Fruit fly (Drosophila melanogaster): Measurements from ENCODE around the gene c12.2.

c12.2 gene

DNA sequence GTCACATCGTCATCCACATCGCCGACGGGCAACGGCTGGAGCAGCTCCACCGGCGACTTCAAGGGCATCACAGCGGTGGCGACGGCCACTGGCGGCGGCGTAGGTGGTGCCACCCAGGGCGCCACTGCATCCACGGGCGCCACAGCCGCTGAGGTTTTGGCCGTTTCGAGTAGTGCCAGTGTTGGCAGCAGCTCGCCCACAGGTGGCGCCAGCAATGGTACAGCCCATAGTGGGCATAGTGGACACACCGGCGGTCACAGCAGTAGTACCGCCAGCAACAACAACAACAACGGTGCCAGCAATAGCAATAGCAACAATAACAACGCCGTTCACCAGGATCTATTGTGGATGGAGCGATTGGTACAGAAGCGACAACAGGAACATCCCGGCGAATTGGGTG, 32.8 kb upstream of the c12.2 start:
- no peak for TF ChIP-seq Mnt (GFP tag; optimal IDR thresholded peaks at IDR 0.05)
- TF ChIP-seq cic (GFP tag; optimal IDR thresholded peaks at IDR 0.05): no peak
- no peak for TF ChIP-seq CG33017 (tag; optimal IDR thresholded peaks at IDR 0.05)
- TF ChIP-seq kay (GFP tag; ENCODE audit: borderline replicate concordance): no peak

DNA sequence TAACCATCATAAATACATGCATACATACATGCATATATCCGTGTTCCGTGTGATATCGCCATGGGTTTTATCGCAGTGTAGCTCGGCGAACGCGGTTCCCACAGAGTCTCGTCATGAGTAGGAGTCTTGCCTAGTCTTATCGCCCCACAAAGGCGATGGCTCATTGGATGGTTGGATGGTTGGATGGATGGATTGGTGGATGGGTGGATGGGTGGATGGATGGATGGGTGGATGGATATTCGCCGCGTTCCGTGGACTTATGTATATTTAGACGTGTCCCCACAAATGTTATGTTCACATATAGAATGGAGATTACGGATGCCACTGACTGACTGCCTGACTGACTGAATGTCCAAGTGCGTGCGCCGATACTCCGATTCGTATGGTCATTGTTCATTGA, 27.9 kb upstream of the c12.2 start:
- no peak for TF ChIP-seq CG12768 (GFP tag; optimal IDR thresholded peaks at IDR 0.05)
- TF ChIP-seq bab1 (GFP tag; optimal IDR thresholded peaks at IDR 0.05): no peak
- TF ChIP-seq cic (GFP tag; optimal IDR thresholded peaks at IDR 0.05): no peak
- TF ChIP-seq Crg-1 (GFP tag; optimal IDR thresholded peaks at IDR 0.05): no peak
- no peak for TF ChIP-seq CG1620 (GFP tag; optimal IDR thresholded peaks at IDR 0.05)
- TF ChIP-seq Hr96 (GFP tag; optimal IDR thresholded peaks at IDR 0.05): no peak
- TF ChIP-seq kay (GFP tag; ENCODE audit: borderline replicate concordance): no peak
- TF ChIP-seq CG7101 (tag; optimal IDR thresholded peaks at IDR 0.05): no peak
- no peak for TF ChIP-seq Mnt (GFP tag; optimal IDR thresholded peaks at IDR 0.05)
- no peak for TF ChIP-seq CG14711 (tag; optimal IDR thresholded peaks at IDR 0.05)
- TF ChIP-seq CG7045 (GFP tag; optimal IDR thresholded peaks at IDR 0.05): no peak

DNA sequence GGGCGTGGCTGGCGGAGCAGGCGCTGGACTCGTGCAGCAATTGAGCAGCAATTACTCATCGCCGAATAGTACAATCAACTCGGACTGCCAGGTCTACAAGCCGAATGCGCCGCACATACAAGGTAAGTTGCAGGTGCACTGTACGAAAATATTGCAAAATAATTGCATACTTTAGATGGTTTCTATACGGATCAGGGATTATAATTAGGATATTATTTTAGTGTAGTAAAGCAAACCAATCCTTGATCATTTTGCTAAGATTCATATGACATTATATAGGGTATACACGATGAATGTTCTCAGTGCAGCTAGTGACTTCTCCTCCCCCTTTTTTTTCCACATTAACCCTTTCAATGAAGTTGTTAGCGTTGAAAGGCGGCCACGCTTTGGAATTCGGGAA, 23.6 kb upstream of the c12.2 start:
- no peak for TF ChIP-seq cnc (optimal IDR thresholded peaks at IDR 0.05)
- TF ChIP-seq kay (GFP tag; ENCODE audit: borderline replicate concordance): no peak
- no peak for TF ChIP-seq CG14711 (tag; optimal IDR thresholded peaks at IDR 0.05)
- TF ChIP-seq toe (GFP tag; optimal IDR thresholded peaks at IDR 0.05): no peak
- no peak for TF ChIP-seq pad (GFP tag; optimal IDR thresholded peaks at IDR 0.05)
- no peak for TF ChIP-seq Mnt (GFP tag; optimal IDR thresholded peaks at IDR 0.05)
- TF ChIP-seq bab1 (GFP tag; optimal IDR thresholded peaks at IDR 0.05): no peak
- no peak for TF ChIP-seq Crg-1 (GFP tag; optimal IDR thresholded peaks at IDR 0.05)
- no peak for TF ChIP-seq CG5204 (GFP tag; optimal IDR thresholded peaks at IDR 0.05)
- TF ChIP-seq tj (GFP tag; optimal IDR thresholded peaks at IDR 0.05): no peak
- no peak for TF ChIP-seq Hr96 (GFP tag; optimal IDR thresholded peaks at IDR 0.05)
- TF ChIP-seq cic (GFP tag; optimal IDR thresholded peaks at IDR 0.05): no peak

DNA sequence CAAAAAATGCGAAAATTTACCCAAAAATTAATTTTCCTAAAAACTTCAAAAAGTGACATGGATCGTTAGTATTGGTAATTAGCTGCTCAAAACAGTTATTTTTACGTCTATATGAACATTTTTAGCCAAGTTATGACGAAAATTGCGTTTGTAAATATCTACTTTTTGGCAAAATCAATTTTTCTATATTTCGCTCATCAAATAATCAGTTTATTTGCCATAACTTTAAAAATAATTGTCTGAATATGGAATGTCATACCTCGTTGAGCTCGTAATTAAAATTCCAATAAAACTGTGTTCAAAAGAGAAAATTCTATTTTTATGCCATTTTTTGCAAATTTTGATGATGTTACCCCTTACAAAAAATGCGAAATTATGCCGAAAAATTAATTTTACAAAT, 22.6 kb upstream of the c12.2 start:
- no peak for TF ChIP-seq toe (GFP tag; optimal IDR thresholded peaks at IDR 0.05)

DNA sequence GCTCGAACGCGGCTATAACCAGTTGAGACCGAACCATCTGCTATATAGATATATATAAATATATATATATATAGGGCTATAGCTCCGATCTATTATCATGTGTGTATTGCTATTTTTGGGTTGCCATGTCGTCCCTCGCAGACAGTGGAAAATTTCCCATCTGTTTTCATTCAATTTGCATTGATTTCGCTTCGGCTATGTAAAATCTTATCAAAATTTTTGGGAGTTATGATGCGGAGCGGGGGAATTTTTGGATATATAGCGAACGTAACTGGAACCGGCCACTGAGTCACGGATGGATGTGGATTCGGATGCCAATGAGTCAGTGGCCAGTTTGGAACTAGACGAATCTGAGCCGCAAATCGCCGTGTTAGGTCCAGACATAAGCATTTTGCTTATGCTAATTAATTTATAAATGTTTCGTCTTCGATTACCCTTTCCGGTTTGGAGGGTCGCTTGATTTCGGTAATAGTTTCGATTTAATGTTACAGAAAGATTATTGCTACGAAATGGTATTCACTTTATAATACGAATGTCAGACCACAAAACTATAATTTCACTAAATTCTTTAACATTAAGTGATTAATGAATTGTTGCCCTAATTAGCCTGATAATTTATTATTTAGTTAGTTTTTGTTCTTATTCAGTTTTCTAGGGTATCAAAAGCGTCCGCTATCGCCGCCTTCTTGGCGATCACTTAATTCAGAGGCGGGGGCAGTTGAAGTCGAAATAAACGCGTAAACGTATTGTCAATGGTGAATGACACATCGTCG, 21.3 kb upstream of the c12.2 start:
- TF ChIP-seq CG11617 (GFP tag; optimal IDR thresholded peaks at IDR 0.05) (no peak), toe (GFP tag; optimal IDR thresholded peaks at IDR 0.05) (no peak), cic (GFP tag; optimal IDR thresholded peaks at IDR 0.05) (no peak), CG12768 (GFP tag; optimal IDR thresholded peaks at IDR 0.05) (no peak), bab1 (GFP tag; optimal IDR thresholded peaks at IDR 0.05) (no peak), Hr96 (GFP tag; optimal IDR thresholded peaks at IDR 0.05) (no peak), CG1620 (GFP tag; optimal IDR thresholded peaks at IDR 0.05) (no peak)

DNA sequence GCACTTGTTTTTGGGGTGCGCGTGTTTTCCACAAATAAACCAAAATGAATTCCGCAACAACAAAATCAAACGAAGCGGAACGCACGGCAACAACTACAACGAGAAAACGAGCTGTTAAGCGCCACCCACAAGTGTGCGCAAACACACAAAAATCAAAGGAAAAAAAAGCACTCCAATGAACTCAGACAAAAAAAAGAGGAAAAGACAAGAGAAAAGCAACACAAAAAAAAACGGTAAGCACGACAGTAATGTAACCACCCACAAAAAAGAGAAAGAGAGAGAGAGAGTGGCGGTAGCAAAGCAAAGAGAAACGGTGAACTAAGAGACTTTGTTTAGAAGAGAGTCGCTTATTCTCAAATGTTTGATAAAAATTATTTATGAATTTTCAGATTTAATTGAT, 13.4 kb upstream of the c12.2 start:
- TF ChIP-seq toe (GFP tag; optimal IDR thresholded peaks at IDR 0.05): no peak
- no peak for TF ChIP-seq CG5204 (GFP tag; optimal IDR thresholded peaks at IDR 0.05)
- no peak for TF ChIP-seq ovo (GFP tag; optimal IDR thresholded peaks at IDR 0.05)
- no peak for TF ChIP-seq CG11617 (GFP tag; optimal IDR thresholded peaks at IDR 0.05)
- no peak for TF ChIP-seq CG14711 (tag; optimal IDR thresholded peaks at IDR 0.05)
- TF ChIP-seq Mnt (GFP tag; optimal IDR thresholded peaks at IDR 0.05): no peak

DNA sequence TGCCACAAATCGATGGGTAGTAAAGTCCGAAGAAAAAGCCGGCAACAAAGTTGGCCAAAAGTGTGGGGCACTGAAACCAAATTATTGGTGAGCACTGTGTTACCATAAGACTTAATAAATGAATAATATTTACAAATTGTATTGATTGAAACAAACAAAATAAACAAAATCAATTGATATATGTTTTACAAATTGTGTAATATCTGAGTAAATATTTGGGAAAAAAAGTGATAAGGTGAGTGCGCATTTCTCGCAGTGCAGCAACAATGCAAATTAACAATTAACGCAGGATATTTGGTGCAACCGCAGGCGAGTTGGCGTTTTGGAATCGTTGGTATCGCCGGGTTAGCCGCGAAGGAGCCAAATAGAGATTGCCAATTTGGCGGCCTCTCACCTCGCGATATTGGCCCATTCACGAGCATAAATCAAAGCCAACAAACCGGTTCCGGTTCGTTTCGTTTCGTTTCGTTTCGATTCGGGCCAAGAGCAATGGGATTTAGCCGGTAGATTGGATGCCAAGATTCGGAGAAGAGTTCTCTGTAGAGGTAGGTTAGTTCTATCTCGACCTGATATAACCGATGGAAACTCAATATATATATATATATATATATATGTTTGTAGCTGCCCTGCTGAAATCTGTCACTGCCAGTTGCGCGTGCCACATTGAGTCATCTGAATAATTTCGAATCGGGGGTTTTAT, 9.1 kb upstream of the c12.2 start:
- TF ChIP-seq cnc (optimal IDR thresholded peaks at IDR 0.05) (no peak), CG7101 (tag; optimal IDR thresholded peaks at IDR 0.05) (no peak), CG11617 (GFP tag; optimal IDR thresholded peaks at IDR 0.05) (no peak), pad (GFP tag; optimal IDR thresholded peaks at IDR 0.05) (no peak), CG7045 (GFP tag; optimal IDR thresholded peaks at IDR 0.05) (no peak), CG12768 (GFP tag; optimal IDR thresholded peaks at IDR 0.05) (no peak), bab1 (GFP tag; optimal IDR thresholded peaks at IDR 0.05) (no peak), CG5204 (GFP tag; optimal IDR thresholded peaks at IDR 0.05) (no peak), Hr96 (GFP tag; optimal IDR thresholded peaks at IDR 0.05) (no peak), toe (GFP tag; optimal IDR thresholded peaks at IDR 0.05) (no peak), Clk (GFP tag; optimal IDR thresholded peaks at IDR 0.05) (no peak), tj (GFP tag; optimal IDR thresholded peaks at IDR 0.05) (no peak), kay (GFP tag; ENCODE audit: borderline replicate concordance) (no peak), ovo (GFP tag; optimal IDR thresholded peaks at IDR 0.05) (no peak), Crg-1 (GFP tag; optimal IDR thresholded peaks at IDR 0.05) (no peak), Mnt (GFP tag; optimal IDR thresholded peaks at IDR 0.05) (no peak), CG14711 (tag; optimal IDR thresholded peaks at IDR 0.05) (no peak), CG1620 (GFP tag; optimal IDR thresholded peaks at IDR 0.05) (no peak), cic (GFP tag; optimal IDR thresholded peaks at IDR 0.05) (no peak)

All from whole organism, adult.